Fruit fly (Drosophila melanogaster): ENCODE results near the gene Nrx-1.

DNA sequence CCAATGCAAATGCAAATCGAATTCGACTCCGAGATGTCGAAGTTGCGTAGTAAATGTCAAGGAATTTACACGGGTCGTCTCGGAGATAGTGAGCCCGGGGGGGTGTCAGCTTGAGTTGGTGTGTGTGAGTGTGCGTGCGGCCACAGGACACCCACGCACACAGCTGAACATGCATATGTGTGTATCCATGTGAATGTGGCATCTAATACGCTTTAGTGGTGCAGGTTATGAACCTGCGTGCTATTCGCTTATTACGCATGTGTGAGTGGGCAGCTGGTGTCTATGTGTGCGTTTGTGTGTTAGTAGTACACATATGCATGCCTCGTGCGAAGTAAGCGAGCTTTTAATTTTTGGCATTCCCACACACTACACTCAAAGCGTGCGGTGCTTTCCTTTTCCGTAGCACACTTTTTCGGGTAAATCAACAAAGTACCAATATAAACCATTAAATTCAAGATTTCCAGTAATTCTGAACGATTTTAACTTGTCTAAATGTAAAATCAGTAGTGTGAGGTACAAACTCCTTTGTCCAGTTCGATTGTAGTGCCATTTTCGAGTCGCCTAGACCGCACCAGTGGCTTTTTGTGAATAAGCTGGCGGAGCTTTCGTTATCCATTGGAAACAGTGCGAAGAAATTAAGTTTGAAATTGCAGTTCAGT is 646 bp downstream of the Nrx-1 start:
- TF ChIP-seq psq (optimal IDR thresholded peaks at IDR 0.05) (no peak), h (optimal IDR thresholded peaks at IDR 0.05) (no peak), ttk (optimal IDR thresholded peaks at IDR 0.05) (no peak), Myc (optimal IDR thresholded peaks at IDR 0.05) (no peak), Sin3A (optimal IDR thresholded peaks at IDR 0.05) (no peak)

Data from Kc167 (cell line).